Worm (Caenorhabditis elegans) whole organism, L4 larva: ENCODE measurements around the gene nas-22.

ENCODE experiments used
- aly-2 ChIP-seq: sonication (generic microtip); optimal IDR thresholded peaks from 2 replicates; lab custom pipeline; 2018; ENCODE audit warnings: missing biosample characterization, missing genetic modification characterization
- ceh-20 ChIP-seq: fragments of 200-800 bp; sonication (Bioruptor generic); IDR thresholded peaks from 2 replicates; pipeline ENCODE4 v1.3.6; 2022; ENCODE audit warnings: missing genetic modification reagents, missing genetic modification characterization, missing compliant biosample characterization
- ceh-32 ChIP-seq: sonication (generic microtip); optimal IDR thresholded peaks from 2 replicates; lab custom pipeline; 2016; ENCODE audit warnings: mild to moderate bottlenecking, missing genetic modification characterization, missing compliant biosample characterization; ENCODE audit not compliant: poor library complexity
- ceh-82 ChIP-seq: sonication (generic microtip); optimal IDR thresholded peaks from 2 replicates; lab custom pipeline; 2017; ENCODE audit warnings: missing biosample characterization, missing genetic modification characterization
- ces-1 ChIP-seq: fragments of 150-350 bp; sonication (generic microtip); optimal IDR thresholded peaks from 4 replicates; lab custom pipeline; 2014; ENCODE audit warnings: missing biosample characterization, missing genetic modification reagents, missing genetic modification characterization
- daf-8 ChIP-seq: fragments of 200-800 bp; sonication (Bioruptor generic); IDR thresholded peaks from 2 replicates; pipeline ENCODE4 v1.3.6; 2022; ENCODE audit warnings: missing genetic modification characterization, missing compliant biosample characterization
- jun-1 ChIP-seq: fragments of 150-350 bp; optimal IDR thresholded peaks from 2 replicates; lab custom pipeline; 2014; ENCODE audit warnings: missing biosample characterization, missing genetic modification reagents, missing genetic modification characterization
- lin-1 ChIP-seq: fragments of 200-800 bp; sonication (Bioruptor generic); IDR thresholded peaks from 2 replicates; pipeline ENCODE4 v1.3.6; 2022; ENCODE audit warnings: missing genetic modification reagents, missing genetic modification characterization, missing compliant biosample characterization
- lin-13 ChIP-seq: fragments of 150-350 bp; optimal IDR thresholded peaks from 2 replicates; lab custom pipeline; 2014; ENCODE audit warnings: missing biosample characterization, missing genetic modification reagents, missing genetic modification characterization
- nhr-48 ChIP-seq: sonication (generic microtip); optimal IDR thresholded peaks from 2 replicates; lab custom pipeline; 2016; ENCODE audit warnings: mild to moderate bottlenecking, missing genetic modification characterization, missing compliant biosample characterization
- nhr-77 ChIP-seq: fragments of 150-350 bp; optimal IDR thresholded peaks from 2 replicates; lab custom pipeline; 2014; ENCODE audit warnings: missing biosample characterization, missing genetic modification characterization
- pqm-1 ChIP-seq: sonication (generic microtip); optimal IDR thresholded peaks from 2 replicates; lab custom pipeline; 2017; ENCODE audit warnings: missing biosample characterization, missing genetic modification characterization
- unc-130 ChIP-seq: sonication (generic microtip); optimal IDR thresholded peaks from 2 replicates; lab custom pipeline; 2016; ENCODE audit warnings: missing genetic modification reagents, missing genetic modification characterization, missing compliant biosample characterization
- zag-1 ChIP-seq: fragments of 150-350 bp; optimal IDR thresholded peaks from 2 replicates; lab custom pipeline; 2014; ENCODE audit warnings: missing biosample characterization, missing genetic modification characterization

- TF ChIP-seq lin-1 (GFP tag; lab: Robert Waterston, UW): no peak
- no peak for TF ChIP-seq pqm-1 (tag; lab: Kevin White, UChicago)
- TF ChIP-seq zag-1: no peak
- no peak for TF ChIP-seq aly-2
- TF ChIP-seq nhr-77 (tag; lab: Kevin White, UChicago): no peak
- no peak for TF ChIP-seq unc-130 (GFP tag; lab: Kevin White, UChicago)
- no peak for TF ChIP-seq ceh-32 (tag; lab: Kevin White, UChicago)
- TF ChIP-seq ceh-20: no peak
- TF ChIP-seq nhr-48 (tag; lab: Kevin White, UChicago): no peak
- TF ChIP-seq ceh-82 (tag; lab: Kevin White, UChicago): no peak
- TF ChIP-seq daf-8: no peak
- TF ChIP-seq jun-1 (tag; lab: Kevin White, UChicago): no peak
- no peak for TF ChIP-seq lin-13 (GFP tag; lab: Kevin White, UChicago)
- no peak for TF ChIP-seq ces-1 (GFP tag; lab: Kevin White, UChicago)
These were observed 43.7 kb upstream of the nas-22 start for ce11 chrV:11430823-11431222.
